Worm (Caenorhabditis elegans) whole organism, mixed stage, embryonic: ENCODE data around the gene suox-1.

Source experiments
- M03D4.4 ChIP-seq: sonication (generic microtip); optimal IDR thresholded peaks from 2 replicates; lab custom pipeline; 2017; ENCODE audit warnings: mild to moderate bottlenecking, missing genetic modification characterization, missing compliant biosample characterization
- bed-3 ChIP-seq: fragments of 200-800 bp; sonication (Bioruptor generic); optimal IDR thresholded peaks from 3 replicates; lab custom pipeline; 2018; ENCODE audit warnings: mild to moderate bottlenecking, missing genetic modification characterization, moderate library complexity, missing compliant biosample characterization
- ceh-39 ChIP-seq: fragments of 150-350 bp; optimal IDR thresholded peaks from 2 replicates; lab custom pipeline; 2014; ENCODE audit warnings: missing biosample characterization, missing genetic modification characterization
- ceh-83 ChIP-seq: fragments of 200-800 bp; sonication (Bioruptor generic); optimal IDR thresholded peaks from 2 replicates; lab custom pipeline; 2018; ENCODE audit warnings: mild to moderate bottlenecking, missing genetic modification characterization, missing compliant biosample characterization
- ces-1 ChIP-seq: fragments of 150-350 bp; optimal IDR thresholded peaks from 2 replicates; lab custom pipeline; 2014; ENCODE audit warnings: missing biosample characterization, missing genetic modification reagents, missing genetic modification characterization
- cnd-1 ChIP-seq: fragments of 200-800 bp; sonication (Bioruptor generic); optimal IDR thresholded peaks from 2 replicates; lab custom pipeline; 2018; ENCODE audit warnings: mild to moderate bottlenecking, missing genetic modification characterization, missing compliant biosample characterization
- drap-1 ChIP-seq: fragments of 200-800 bp; sonication (Bioruptor generic); optimal IDR thresholded peaks from 3 replicates; lab custom pipeline; 2018; ENCODE audit warnings: mild to moderate bottlenecking, missing genetic modification characterization, missing compliant biosample characterization
- elt-1 ChIP-seq: sonication (generic microtip); optimal IDR thresholded peaks from 2 replicates; lab custom pipeline; 2017; ENCODE audit warnings: missing genetic modification characterization, mild to moderate bottlenecking, missing compliant biosample characterization, antibody characterized with exemption, moderate library complexity, borderline replicate concordance; ENCODE audit not compliant: insufficient read depth
- elt-3 ChIP-seq: fragments of 150-350 bp; optimal IDR thresholded peaks from 2 replicates; lab custom pipeline; 2014; ENCODE audit warnings: missing biosample characterization, missing genetic modification characterization
- flh-1 ChIP-seq: fragments of 200-800 bp; sonication (Bioruptor generic); optimal IDR thresholded peaks from 2 replicates; lab custom pipeline; 2018; ENCODE audit warnings: mild to moderate bottlenecking, missing genetic modification characterization, moderate library complexity, missing compliant biosample characterization
- ham-2 ChIP-seq: fragments of 200-800 bp; sonication (Bioruptor generic); optimal IDR thresholded peaks from 2 replicates; lab custom pipeline; 2018; ENCODE audit warnings: mild to moderate bottlenecking, missing genetic modification characterization, missing compliant biosample characterization
- hlh-1 ChIP-seq: fragments of 150-350 bp; optimal IDR thresholded peaks from 2 replicates; lab custom pipeline; 2014; ENCODE audit warnings: missing biosample characterization, missing genetic modification reagents, missing genetic modification characterization
- lin-13 ChIP-seq: fragments of 150-350 bp; optimal IDR thresholded peaks from 2 replicates; lab custom pipeline; 2014; ENCODE audit warnings: missing biosample characterization, missing genetic modification characterization
- lin-32 ChIP-seq: fragments of 200-800 bp; sonication (Bioruptor generic); optimal IDR thresholded peaks from 2 replicates; lab custom pipeline; 2018; ENCODE audit warnings: mild to moderate bottlenecking, missing genetic modification characterization, missing compliant biosample characterization
- lsy-2 ChIP-seq: fragments of 150-350 bp; optimal IDR thresholded peaks from 2 replicates; lab custom pipeline; 2014; ENCODE audit warnings: missing biosample characterization, missing genetic modification characterization
- mab-5 ChIP-seq: fragments of 150-350 bp; optimal IDR thresholded peaks from 2 replicates; lab custom pipeline; 2014; ENCODE audit warnings: missing biosample characterization, missing genetic modification characterization
- mep-1 ChIP-seq: fragments of 150-350 bp; optimal IDR thresholded peaks from 2 replicates; lab custom pipeline; 2017; ENCODE audit warnings: missing biosample characterization, missing genetic modification reagents, missing genetic modification characterization, inconsistent platforms
- mls-2 ChIP-seq: sonication (generic microtip); optimal IDR thresholded peaks from 2 replicates; lab custom pipeline; 2016; ENCODE audit warnings: mild to moderate bottlenecking, missing genetic modification characterization, moderate library complexity, missing compliant biosample characterization
- nhr-12 ChIP-seq: fragments of 150-350 bp; optimal IDR thresholded peaks from 2 replicates; lab custom pipeline; 2014; ENCODE audit warnings: missing biosample characterization, missing genetic modification characterization
- nhr-2 ChIP-seq: fragments of 150-350 bp; optimal IDR thresholded peaks from 2 replicates; lab custom pipeline; 2014; ENCODE audit warnings: missing biosample characterization, missing genetic modification characterization
- nhr-237 ChIP-seq: fragments of 150-350 bp; optimal IDR thresholded peaks from 2 replicates; lab custom pipeline; 2014; ENCODE audit warnings: missing biosample characterization, missing genetic modification characterization
- nhr-28 ChIP-seq: fragments of 150-350 bp; optimal IDR thresholded peaks from 2 replicates; lab custom pipeline; 2014; ENCODE audit warnings: missing biosample characterization, missing genetic modification characterization
- nhr-76 ChIP-seq: sonication (generic microtip); optimal IDR thresholded peaks from 2 replicates; lab custom pipeline; 2017; ENCODE audit warnings: missing biosample characterization, missing genetic modification characterization
- pha-4 ChIP-seq: fragments of 150-350 bp; optimal IDR thresholded peaks from 2 replicates; lab custom pipeline; 2018; ENCODE audit warnings: missing biosample characterization, missing genetic modification reagents, missing genetic modification characterization
- snpc-4 ChIP-seq: fragments of 150-350 bp; optimal IDR thresholded peaks from 2 replicates; lab custom pipeline; 2014; ENCODE audit warnings: missing biosample characterization, missing genetic modification characterization
- unc-120 ChIP-seq: sonication (generic microtip); optimal IDR thresholded peaks from 2 replicates; lab custom pipeline; 2017; ENCODE audit warnings: missing genetic modification characterization, missing compliant biosample characterization; ENCODE audit not compliant: poor library complexity, severe bottlenecking
- unc-39 ChIP-seq: fragments of 150-350 bp; optimal IDR thresholded peaks from 2 replicates; lab custom pipeline; 2014; ENCODE audit warnings: missing biosample characterization, missing genetic modification characterization
- unc-62 ChIP-seq: fragments of 150-350 bp; optimal IDR thresholded peaks from 2 replicates; lab custom pipeline; 2014; ENCODE audit warnings: missing biosample characterization, missing genetic modification reagents, missing genetic modification characterization
- ztf-11 ChIP-seq: fragments of 150-350 bp; optimal IDR thresholded peaks from 2 replicates; lab custom pipeline; 2014; ENCODE audit warnings: missing biosample characterization, missing genetic modification characterization

Gene suox-1

ce11 chrX:15496927-15497605 is at the start of gene suox-1:
suox-1 (plus strand) TSS chrX:15497555.
- TF ChIP-seq unc-120 (tag; lab: Kevin White, UChicago) (no peak), ztf-11 (no peak), M03D4.4 (no peak), nhr-76 (tag; lab: Kevin White, UChicago) (no peak), nhr-237 (no peak), lin-13 (tag; lab: Kevin White, UChicago) (no peak), ceh-39 (tag; lab: Kevin White, UChicago) (no peak), hlh-1 (no peak), ham-2 (no peak), mep-1 (tag; lab: Kevin White, UChicago) (no peak), unc-62 (no peak)
- TF ChIP-seq, all 35 proteins: peak for 0

ce11 chrX:15465050-15465449 is 32.3 kb upstream of the suox-1 start:
- peak; percentile 11 for TF ChIP-seq ces-1 (GFP tag; lab: Kevin White, UChicago)
- TF ChIP-seq nhr-28 (tag; lab: Kevin White, UChicago) = no peak
- no peak for TF ChIP-seq ceh-83
- TF ChIP-seq flh-1 (GFP tag; lab: Kevin White, UChicago) = no peak

ce11 chrX:15466032-15466431 is 31.3 kb upstream of the suox-1 start, which contains the start of gene sprr-1:
sprr-1 (plus strand) TSS chrX:15466300.
- TF ChIP-seq ces-1 (GFP tag; lab: Kevin White, UChicago) (no peak), ztf-11 (no peak), cnd-1 (tag; lab: Kevin White, UChicago) (no peak), bed-3 (no peak), nhr-2 (tag; lab: Kevin White, UChicago) (no peak)

DNA sequence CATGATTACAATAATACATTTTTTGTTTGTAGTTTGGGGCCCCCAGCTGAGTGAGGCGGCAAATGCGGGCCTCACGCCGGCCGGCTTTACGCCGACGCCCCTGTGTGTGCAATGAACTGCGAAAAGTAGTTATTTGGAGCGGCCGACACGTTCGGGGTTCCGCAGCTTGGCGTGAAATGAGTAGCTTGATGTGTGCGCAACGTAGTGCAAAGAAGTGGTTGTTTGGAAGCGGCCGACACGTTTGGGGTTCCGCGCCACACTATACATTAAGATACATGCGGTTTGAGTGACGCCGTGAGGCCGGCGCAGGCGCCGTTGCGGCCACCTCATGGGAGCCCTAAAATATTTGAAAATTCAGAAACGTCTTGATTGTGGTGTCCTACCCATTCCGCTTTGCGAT is 28.7 kb upstream of the suox-1 start:
- TF ChIP-seq elt-3 (no peak), unc-39 (tag; lab: Kevin White, UChicago) (no peak), hlh-1 (no peak), lin-32 (GFP tag; lab: Kevin White, UChicago) (no peak), drap-1 (GFP tag; lab: Kevin White, UChicago) (no peak), nhr-2 (tag; lab: Kevin White, UChicago) (no peak), mls-2 (no peak), nhr-12 (tag; lab: Kevin White, UChicago) (no peak), elt-1 (no peak), snpc-4 (tag; lab: Kevin White, UChicago) (no peak), pha-4 (no peak)

DNA sequence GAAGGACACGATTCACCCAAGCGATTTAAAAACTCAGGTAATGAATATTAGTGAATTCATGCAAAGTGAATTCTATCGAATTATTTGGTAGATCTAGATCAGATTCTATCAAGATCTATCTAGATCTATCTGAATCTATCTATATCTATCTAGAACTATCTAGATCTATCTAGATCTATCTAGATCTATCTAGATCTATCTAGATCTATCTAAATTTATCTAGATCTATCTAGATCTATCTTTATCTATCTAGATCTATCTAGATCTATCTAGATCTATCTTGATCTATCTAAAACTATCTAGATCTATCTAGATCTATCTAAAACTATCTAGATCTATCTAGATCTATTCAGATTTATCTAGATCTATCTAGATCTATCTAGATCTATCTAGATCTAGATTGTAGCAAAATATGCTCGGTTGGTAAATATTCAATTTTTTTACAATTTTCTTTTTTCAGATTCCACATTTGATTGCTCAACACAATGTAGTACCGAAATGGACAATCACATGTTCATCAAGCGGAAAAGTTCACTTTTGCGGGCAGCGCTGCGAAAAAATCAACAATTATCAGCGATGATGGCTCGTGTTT is 27.3 kb upstream of the suox-1 start:
- no peak for TF ChIP-seq nhr-237
- no peak for TF ChIP-seq lin-13 (tag; lab: Kevin White, UChicago)
- no peak for TF ChIP-seq mab-5 (tag; lab: Kevin White, UChicago)
- no peak for TF ChIP-seq unc-62
- TF ChIP-seq ces-1 (GFP tag; lab: Kevin White, UChicago) = no peak
- peak; percentile 41 for TF ChIP-seq ham-2
- TF ChIP-seq elt-1 = peak; percentile 100
- TF ChIP-seq mep-1 (tag; lab: Kevin White, UChicago) = no peak
- no peak for TF ChIP-seq lsy-2 (tag; lab: Kevin White, UChicago)

DNA sequence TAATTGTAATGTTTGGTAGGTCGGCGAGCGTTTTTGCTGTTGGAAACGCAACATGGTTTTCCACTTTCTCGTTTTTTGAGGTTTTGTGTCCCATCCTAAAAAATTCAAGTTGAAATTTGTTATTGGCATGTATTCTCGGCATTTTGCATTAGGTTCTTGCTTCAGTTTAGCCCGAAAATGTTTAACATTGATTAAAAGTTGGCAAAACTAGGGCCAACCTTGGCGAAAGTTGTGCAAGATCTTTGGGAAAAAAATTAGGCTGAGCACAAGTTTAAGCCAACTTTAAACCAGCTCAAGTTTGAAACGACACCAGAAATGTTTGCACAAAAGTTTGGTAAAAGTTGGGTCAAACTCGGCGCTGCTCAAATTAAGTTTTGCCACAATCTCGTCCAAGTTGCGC is 20.0 kb upstream of the suox-1 start, which contains the start of gene exc-1:
TSS of gene exc-1 (minus strand) at position 101 of the 400 bp plus-strand sequence.
- no peak for TF ChIP-seq ceh-39 (tag; lab: Kevin White, UChicago)
- no peak for TF ChIP-seq lin-13 (tag; lab: Kevin White, UChicago)
- no peak for TF ChIP-seq nhr-2 (tag; lab: Kevin White, UChicago)
